Fruit fly (Drosophila melanogaster) whole organism, embryonic: ENCODE measurements around the gene CG14669.
A peak's percentile ranks its signal among the peaks of the same experiment; 100 is the strongest.

ENCODE experiments used
- Bdp1 ChIP-seq: fragments of 200-800 bp; sonication (Bioruptor generic); optimal IDR thresholded peaks from 3 replicates; lab custom pipeline; 2016; ENCODE audit warnings: missing biosample characterization, missing genetic modification characterization
- Bgb ChIP-seq: fragments of 200-800 bp; sonication (Bioruptor generic); IDR thresholded peaks from 2 replicates; pipeline ENCODE4 v1.3.6; 2022; ENCODE audit warnings: missing biosample characterization, missing genetic modification characterization; ENCODE audit not compliant: partially characterized antibody
- BtbVII ChIP-seq: fragments of 200-800 bp; sonication (Bioruptor generic); optimal IDR thresholded peaks from 3 replicates; lab custom pipeline; 2017; ENCODE audit warnings: missing biosample characterization, mild to moderate bottlenecking, missing genetic modification characterization
- CG10267 ChIP-seq: fragments of 200-800 bp; sonication (Bioruptor generic); optimal IDR thresholded peaks from 2 replicates; lab custom pipeline; 2018; ENCODE audit warnings: missing biosample characterization, mild to moderate bottlenecking, missing genetic modification characterization, moderate library complexity
- CG10366 ChIP-seq: fragments of 200-800 bp; sonication (Bioruptor generic); IDR thresholded peaks from 2 replicates; pipeline ENCODE4 v1.3.6; 2022; ENCODE audit warnings: missing biosample characterization, missing genetic modification characterization
- CG10654 ChIP-seq: fragments of 200-800 bp; sonication (Bioruptor generic); optimal IDR thresholded peaks from 2 replicates; lab custom pipeline; 2016; ENCODE audit warnings: missing biosample characterization, missing genetic modification characterization
- CG12236 ChIP-seq: fragments of 200-800 bp; sonication (Bioruptor generic); optimal IDR thresholded peaks from 2 replicates; lab custom pipeline; 2016; ENCODE audit warnings: missing biosample characterization, missing genetic modification characterization
- CG12769 ChIP-seq: fragments of 200-800 bp; sonication (Bioruptor generic); optimal IDR thresholded peaks from 2 replicates; lab custom pipeline; 2019; ENCODE audit warnings: missing biosample characterization, mild to moderate bottlenecking, missing genetic modification characterization, moderate library complexity
- CG13424 ChIP-seq: fragments of 200-800 bp; sonication (Bioruptor generic); optimal IDR thresholded peaks from 2 replicates; lab custom pipeline; 2019; ENCODE audit warnings: missing biosample characterization, mild to moderate bottlenecking, missing genetic modification characterization, moderate library complexity
- CG14441 ChIP-seq: fragments of 200-800 bp; sonication (Bioruptor generic); IDR thresholded peaks from 2 replicates; pipeline ENCODE4 v1.3.6; 2022; ENCODE audit warnings: missing biosample characterization, missing genetic modification characterization
- CG18476 ChIP-seq: fragments of 200-800 bp; sonication (Bioruptor generic); optimal IDR thresholded peaks from 2 replicates; lab custom pipeline; 2016; ENCODE audit warnings: missing biosample characterization, mild to moderate bottlenecking, missing genetic modification characterization
- CG18599 ChIP-seq: fragments of 200-800 bp; sonication (Bioruptor generic); optimal IDR thresholded peaks from 3 replicates; lab custom pipeline; 2017; ENCODE audit warnings: missing biosample characterization, missing genetic modification characterization, mild to moderate bottlenecking, moderate library complexity, missing genetic modification reagents
- CG30020 ChIP-seq: fragments of 200-800 bp; optimal IDR thresholded peaks from 2 replicates; lab custom pipeline; 2019; ENCODE audit warnings: missing biosample characterization, mild to moderate bottlenecking, missing genetic modification characterization, moderate library complexity
- CG33557 ChIP-seq: fragments of 200-800 bp; sonication (Bioruptor generic); optimal IDR thresholded peaks from 2 replicates; lab custom pipeline; 2019; ENCODE audit warnings: missing biosample characterization, mild to moderate bottlenecking, missing genetic modification characterization, moderate library complexity
- CG42726 ChIP-seq: fragments of 200-800 bp; sonication (Bioruptor generic); IDR thresholded peaks from 2 replicates; pipeline ENCODE4 v1.3.6; 2022; ENCODE audit warnings: missing biosample characterization, missing genetic modification characterization; ENCODE audit not compliant: partially characterized antibody
- CG4328 ChIP-seq: fragments of 200-800 bp; sonication (Bioruptor generic); optimal IDR thresholded peaks from 3 replicates; lab custom pipeline; 2017; ENCODE audit warnings: missing biosample characterization, missing genetic modification reagents, missing genetic modification characterization
- CG43689 ChIP-seq: fragments of 200-800 bp; sonication (Bioruptor generic); IDR thresholded peaks from 2 replicates; pipeline ENCODE4 v1.3.6; 2022; ENCODE audit warnings: missing biosample characterization, missing genetic modification characterization
- CG4820 ChIP-seq: fragments of 200-800 bp; sonication (Bioruptor generic); optimal IDR thresholded peaks from 3 replicates; lab custom pipeline; 2016; ENCODE audit warnings: missing biosample characterization, missing genetic modification characterization
- CG5180 ChIP-seq: fragments of 200-800 bp; sonication (Bioruptor generic); optimal IDR thresholded peaks from 3 replicates; lab custom pipeline; 2017; ENCODE audit warnings: missing biosample characterization, missing genetic modification characterization, mild to moderate bottlenecking, moderate library complexity, missing genetic modification reagents
- CG6654 ChIP-seq: fragments of 200-800 bp; sonication (Bioruptor generic); optimal IDR thresholded peaks from 2 replicates; lab custom pipeline; 2017; ENCODE audit warnings: missing biosample characterization, mild to moderate bottlenecking, missing genetic modification characterization
- CG8924 ChIP-seq: fragments of 200-800 bp; optimal IDR thresholded peaks from 3 replicates; lab custom pipeline; 2019; ENCODE audit warnings: missing biosample characterization, mild to moderate bottlenecking, missing genetic modification characterization, moderate library complexity
- CG9215 ChIP-seq: fragments of 200-800 bp; sonication (Bioruptor generic); IDR thresholded peaks from 2 replicates; pipeline ENCODE4 v1.3.6; 2022; ENCODE audit warnings: missing biosample characterization, missing genetic modification characterization
- CoRest ChIP-seq: fragments of 200-800 bp; sonication (Bioruptor generic); optimal IDR thresholded peaks from 3 replicates; lab custom pipeline; 2018; ENCODE audit warnings: missing biosample characterization, mild to moderate bottlenecking, missing genetic modification characterization, moderate library complexity
- D ChIP-seq, 2 experiments: fragments of 200-800 bp in 1 of 2; fragments of >200 bp in 1 of 2; sonication (Bioruptor generic) in 1 of 2; optimal IDR thresholded peaks; 2 replicates in 1 of 2; 3 replicates in 1 of 2; lab custom pipeline; 2017; ENCODE audit warnings: mild to moderate bottlenecking in 1 of 2, missing biosample characterization in 1 of 2, missing genetic modification characterization in 1 of 2, missing genetic modification reagents in 1 of 2
- D19A ChIP-seq: fragments of 200-800 bp; optimal IDR thresholded peaks from 3 replicates; lab custom pipeline; 2019; ENCODE audit warnings: missing biosample characterization, mild to moderate bottlenecking, missing genetic modification characterization, moderate library complexity
- Dad ChIP-seq: fragments of 200-800 bp; sonication (Bioruptor generic); optimal IDR thresholded peaks from 3 replicates; lab custom pipeline; 2016; ENCODE audit warnings: missing biosample characterization, missing genetic modification characterization
- Dip3 ChIP-seq: fragments of 200-800 bp; sonication (Bioruptor generic); optimal IDR thresholded peaks from 3 replicates; lab custom pipeline; 2016; ENCODE audit warnings: missing biosample characterization, missing genetic modification characterization
- E2f2 ChIP-seq: fragments of 200-800 bp; sonication (Bioruptor generic); IDR thresholded peaks from 2 replicates; pipeline ENCODE4 v1.3.6; 2022; ENCODE audit warnings: missing biosample characterization, missing genetic modification characterization
- Elba2 ChIP-seq: fragments of 200-800 bp; sonication (Bioruptor generic); optimal IDR thresholded peaks from 3 replicates; lab custom pipeline; 2016; ENCODE audit warnings: missing biosample characterization, missing genetic modification characterization
- Ets65A ChIP-seq: fragments of 200-800 bp; sonication (Bioruptor generic); peaks from one replicate; lab custom pipeline; 2016; ENCODE audit warnings: missing biosample characterization, missing genetic modification characterization
- HHEX ChIP-seq: fragments of 200-800 bp; sonication (Bioruptor generic); optimal IDR thresholded peaks from 3 replicates; lab custom pipeline; 2017; ENCODE audit warnings: missing biosample characterization, mild to moderate bottlenecking, missing genetic modification characterization, missing genetic modification reagents
- Hr3 ChIP-seq: fragments of 200-800 bp; sonication (Bioruptor generic); optimal IDR thresholded peaks from 3 replicates; lab custom pipeline; 2016; ENCODE audit warnings: missing biosample characterization, missing genetic modification characterization
- Hr78 ChIP-seq, 2 experiments: fragments of 200-800 bp in 1 of 2; fragments of >200 bp in 1 of 2; sonication (Bioruptor generic) in 1 of 2; optimal IDR thresholded peaks; 2 replicates each; lab custom pipeline; 2017 to 2019; ENCODE audit warnings: missing biosample characterization in 2 of 2, missing genetic modification characterization in 2 of 2, mild to moderate bottlenecking in 1 of 2, moderate library complexity in 1 of 2
- Rx ChIP-seq: fragments of 200-800 bp; sonication (Bioruptor generic); IDR thresholded peaks from 2 replicates; pipeline ENCODE4 v1.3.6; 2022; ENCODE audit warnings: missing biosample characterization, missing genetic modification characterization
- Xbp1 ChIP-seq: fragments of 200-800 bp; sonication (Bioruptor generic); optimal IDR thresholded peaks from 3 replicates; lab custom pipeline; 2016; ENCODE audit warnings: missing biosample characterization, mild to moderate bottlenecking, missing genetic modification characterization
- aop ChIP-seq: fragments of 200-800 bp; sonication (Bioruptor generic); IDR thresholded peaks from 2 replicates; pipeline ENCODE4 v1.3.6; 2022; ENCODE audit warnings: missing biosample characterization, missing genetic modification characterization
- crc ChIP-seq: fragments of 200-800 bp; sonication (Bioruptor generic); optimal IDR thresholded peaks from 2 replicates; lab custom pipeline; 2016; ENCODE audit warnings: missing biosample characterization, missing genetic modification characterization
- dmrt99B ChIP-seq: fragments of 200-800 bp; sonication (Bioruptor generic); optimal IDR thresholded peaks from 2 replicates; lab custom pipeline; 2018; ENCODE audit warnings: missing biosample characterization, mild to moderate bottlenecking, missing genetic modification characterization, moderate library complexity
- dpn ChIP-seq, 2 experiments: fragments of 200-800 bp; sonication (Bioruptor generic); optimal IDR thresholded peaks; 3 replicates each; lab custom pipeline; 2016; ENCODE audit warnings: missing biosample characterization in 2 of 2, missing genetic modification characterization in 2 of 2
- en ChIP-seq: fragments of 200-800 bp; sonication (Bioruptor generic); optimal IDR thresholded peaks from 2 replicates; lab custom pipeline; 2016; ENCODE audit warnings: missing biosample characterization, missing genetic modification characterization
- hth ChIP-seq: fragments of >200 bp; optimal IDR thresholded peaks from 2 replicates; lab custom pipeline; 2017; ENCODE audit warnings: inconsistent platforms
- nom ChIP-seq: fragments of 200-800 bp; sonication (Bioruptor generic); optimal IDR thresholded peaks from 2 replicates; lab custom pipeline; 2017; ENCODE audit warnings: missing biosample characterization, missing genetic modification characterization, mild to moderate bottlenecking, moderate library complexity, missing genetic modification reagents
- phol ChIP-seq: fragments of 200-800 bp; sonication (Bioruptor generic); optimal IDR thresholded peaks from 3 replicates; lab custom pipeline; 2018; ENCODE audit warnings: missing biosample characterization, mild to moderate bottlenecking, missing genetic modification characterization, moderate library complexity
- pnt ChIP-seq: fragments of 200-800 bp; sonication (Bioruptor generic); optimal IDR thresholded peaks from 3 replicates; lab custom pipeline; 2016; ENCODE audit warnings: missing biosample characterization, missing genetic modification characterization
- pum ChIP-seq: fragments of 200-800 bp; sonication (Bioruptor generic); optimal IDR thresholded peaks from 2 replicates; lab custom pipeline; 2016; ENCODE audit warnings: missing biosample characterization, missing genetic modification characterization
- row ChIP-seq: fragments of 200-800 bp; sonication (Bioruptor generic); IDR thresholded peaks from 3 replicates; pipeline ENCODE4 v1.3.6; 2022; ENCODE audit warnings: missing biosample characterization, missing genetic modification characterization
- salm ChIP-seq: fragments of 200-800 bp; sonication (Bioruptor generic); optimal IDR thresholded peaks from 2 replicates; lab custom pipeline; 2018; ENCODE audit warnings: missing biosample characterization, mild to moderate bottlenecking, missing genetic modification characterization
- scrt ChIP-seq: fragments of 200-800 bp; sonication (Bioruptor generic); optimal IDR thresholded peaks from 2 replicates; lab custom pipeline; 2018; ENCODE audit warnings: missing biosample characterization, mild to moderate bottlenecking, missing genetic modification characterization, moderate library complexity
- sens-2 ChIP-seq: fragments of 200-800 bp; sonication (Bioruptor generic); IDR thresholded peaks from 2 replicates; pipeline ENCODE4 v1.3.6; 2022; ENCODE audit warnings: missing biosample characterization, missing genetic modification characterization
- tgo ChIP-seq: fragments of 200-800 bp; sonication (Bioruptor generic); IDR thresholded peaks from 3 replicates; pipeline ENCODE4 v1.3.6; 2022; ENCODE audit warnings: missing biosample characterization, missing genetic modification characterization
- trem ChIP-seq: fragments of 200-800 bp; optimal IDR thresholded peaks from 3 replicates; lab custom pipeline; 2019; ENCODE audit warnings: missing biosample characterization, mild to moderate bottlenecking, missing genetic modification characterization, moderate library complexity

Gene CG14669

DNA sequence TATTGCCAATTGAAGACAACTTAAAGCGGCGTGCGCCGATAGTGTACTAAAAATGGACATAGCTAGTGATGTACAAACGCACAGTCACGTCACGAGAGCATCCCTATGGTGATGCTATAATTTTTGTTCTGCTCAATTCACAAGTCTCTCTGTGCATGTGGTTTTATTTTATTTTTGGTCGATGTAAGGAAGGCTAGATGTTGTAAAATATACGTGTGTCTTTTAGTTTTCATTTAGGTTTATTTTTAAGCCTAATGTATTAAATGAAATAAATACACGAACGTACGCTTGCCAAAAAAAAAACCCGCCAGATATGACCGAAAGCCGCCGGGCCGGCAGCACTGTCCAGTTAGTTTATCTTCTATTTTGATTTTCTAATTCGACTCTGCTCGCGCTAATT lies 60.2 kb downstream of the CG14669 start, which contains the start of the genes CG45100, HDAC3 and Hcs (continued):
- TF ChIP-seq CG18476 (no peak), CG8924 (no peak), dmrt99B (tag; lab: Kevin White, UChicago) (no peak), phol (tag; lab: Kevin White, UChicago) (peak; percentile 78), Hr78 (GFP tag; optimal IDR thresholded peaks at IDR 0.05; lab: Kevin White, UChicago) (no peak), CG12769 (tag; lab: Kevin White, UChicago) (no peak), Hr3 (peak; percentile 47), CG10654 (GFP tag; lab: Kevin White, UChicago) (peak; percentile 2), D19A (tag; lab: Kevin White, UChicago) (no peak), CG13424 (tag; lab: Kevin White, UChicago) (peak; percentile 56), dpn (GFP tag; optimal IDR thresholded peaks at IDR 0.05; lab: Kevin White, UChicago) (peak; percentile 37 to 52), CG33557 (GFP tag; lab: Kevin White, UChicago) (peak; percentile 16), nom (GFP tag; lab: Kevin White, UChicago) (no peak), CoRest (tag; lab: Kevin White, UChicago) (no peak), HHEX (no peak), CG9215 (GFP tag; lab: Robert Waterston, UW) (peak; percentile 52), Bgb (peak; percentile 87), E2f2 (GFP tag; lab: Robert Waterston, UW) (no peak), Dad (peak; percentile 67), Dip3 (peak; percentile 57), Ets65A (peak; percentile 75), salm (tag; lab: Kevin White, UChicago) (no peak), CG10267 (tag; lab: Kevin White, UChicago) (peak; percentile 72), CG43689 (GFP tag; lab: Robert Waterston, UW) (no peak), en (GFP tag; lab: Kevin White, UChicago) (no peak), CG14441 (GFP tag; lab: Robert Waterston, UW) (peak; percentile 27; the same call in 1 of the 2 replicates), Bdp1 (GFP tag; lab: Kevin White, UChicago) (peak; percentile 4), CG12236 (GFP tag; lab: Kevin White, UChicago) (no peak), CG6654 (GFP tag; lab: Kevin White, UChicago) (no peak), D (optimal IDR thresholded peaks at IDR 0.05; lab: Kevin White, UChicago) (no peak), D (GFP tag; optimal IDR thresholded peaks at IDR 0.05; lab: Kevin White, UChicago) (no peak), scrt (GFP tag; lab: Kevin White, UChicago) (no peak), aop (GFP tag; lab: Robert Waterston, UW) (no peak), CG30020 (tag; lab: Kevin White, UChicago) (peak; percentile 33), CG4820 (GFP tag; lab: Kevin White, UChicago) (peak; percentile 11), CG42726 (peak; percentile 50), pum (GFP tag; lab: Kevin White, UChicago) (peak; percentile 64), BtbVII (GFP tag; lab: Kevin White, UChicago) (no peak), sens-2 (no peak), Rx (GFP tag; lab: Robert Waterston, UW) (no peak), hth (lab: Kevin White, UChicago) (no peak), crc (no peak), row (peak; percentile 97), trem (peak; percentile 31), tgo (GFP tag; lab: Robert Waterston, UW) (peak; percentile 20; the same call in 1 of the 3 replicates), CG18599 (GFP tag; lab: Kevin White, UChicago) (no peak), CG10366 (peak; percentile 36; the same call in 1 of the 2 replicates), Xbp1 (GFP tag; lab: Kevin White, UChicago) (peak; percentile 61), pnt (GFP tag; lab: Kevin White, UChicago) (peak; percentile 31), CG5180 (GFP tag; lab: Kevin White, UChicago) (no peak), Elba2 (GFP tag; lab: Kevin White, UChicago) (peak; percentile 79), CG4328 (GFP tag; lab: Kevin White, UChicago) (no peak)
